Worm (Caenorhabditis elegans): ENCODE results near the gene clec-1.

clec-1 gene

DNA sequence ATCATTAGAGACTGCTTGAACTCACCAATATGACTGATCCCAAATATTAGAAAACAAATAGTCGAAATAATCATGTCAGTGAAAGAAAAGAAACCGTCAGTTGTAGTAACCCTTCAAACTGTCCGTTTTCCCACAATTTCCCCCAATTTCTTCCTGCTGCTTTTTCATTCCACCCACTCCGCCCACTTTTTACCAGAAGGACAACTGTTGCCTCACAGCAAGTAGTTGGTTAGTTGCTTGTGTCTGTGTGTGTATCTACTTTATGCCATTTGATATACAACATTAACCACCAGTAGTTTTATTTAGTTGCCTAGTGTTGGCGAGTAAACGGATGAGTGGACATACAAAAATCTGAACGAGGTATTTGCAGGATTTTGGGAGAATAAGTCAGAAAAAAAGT is 16.6 kb downstream of the clec-1 start, which contains the start of gene K09H11.9:
Gene K09H11.9, minus strand, starts transcription at position 101 of the 400 bp plus-strand sequence.
- TF ChIP-seq T23F11.4 (GFP tag; optimal IDR thresholded peaks at IDR 0.05) (no peak), ceh-24 (tag; optimal IDR thresholded peaks at IDR 0.05) (no peak)

DNA sequence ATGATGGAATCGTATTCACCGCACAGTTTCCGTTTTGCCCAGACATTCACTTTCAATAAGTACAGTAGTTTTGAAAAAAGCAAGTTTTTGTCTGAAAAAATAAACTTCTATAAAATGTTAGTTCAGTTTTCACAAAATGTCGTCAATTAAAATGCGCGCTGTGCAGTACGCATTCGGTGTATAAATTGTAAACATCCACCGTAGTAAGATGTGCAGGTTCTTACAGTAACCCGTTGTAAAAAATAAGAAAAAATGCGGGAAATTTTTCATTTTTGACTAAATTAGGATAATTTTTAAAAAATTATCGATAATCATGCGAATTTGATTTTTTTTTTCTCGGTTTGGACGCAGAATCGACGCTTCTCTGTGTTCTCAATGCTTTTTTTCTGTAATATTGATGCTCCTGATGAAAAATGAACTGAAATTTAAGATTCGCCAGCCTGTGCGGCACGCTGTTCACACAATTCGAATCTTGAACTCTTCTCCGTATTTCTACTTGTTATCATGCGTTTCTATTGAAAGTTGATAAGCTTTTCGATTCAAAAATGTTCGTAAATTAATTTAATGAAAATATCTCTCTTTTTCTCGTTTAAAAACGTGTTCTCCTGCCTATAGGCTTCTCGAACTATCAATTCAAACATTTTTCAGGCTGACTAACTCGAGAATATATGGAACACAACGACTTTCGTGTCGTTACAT is 17.4 kb downstream of the clec-1 start, which contains the start of gene rga-3:
Gene rga-3, plus strand, starts transcription at position 649 of the 699 bp plus-strand sequence.
- TF ChIP-seq hlh-6 (tag; optimal IDR thresholded peaks at IDR 0.05) = no peak
- TF ChIP-seq ceh-31 (tag; optimal IDR thresholded peaks at IDR 0.05) = no peak
- TF ChIP-seq sox-4 (tag; optimal IDR thresholded peaks at IDR 0.05) = no peak
- no peak for TF ChIP-seq ceh-30 (tag; optimal IDR thresholded peaks at IDR 0.05)
- TF ChIP-seq che-1 (tag; optimal IDR thresholded peaks at IDR 0.05) = no peak
- TF ChIP-seq unc-3 (GFP tag; conservative IDR thresholded peaks at IDR 0.05) = no peak
- no peak for TF ChIP-seq unc-3 (tag; optimal IDR thresholded peaks at IDR 0.05)
- no peak for TF ChIP-seq K09A11.1 (tag; optimal IDR thresholded peaks at IDR 0.05; ENCODE audit: insufficient read depth)
- TF ChIP-seq ahr-1 (tag; optimal IDR thresholded peaks at IDR 0.05) = no peak
- TF ChIP-seq mec-3 (tag; optimal IDR thresholded peaks at IDR 0.05; ENCODE audit: borderline replicate concordance) = no peak

DNA sequence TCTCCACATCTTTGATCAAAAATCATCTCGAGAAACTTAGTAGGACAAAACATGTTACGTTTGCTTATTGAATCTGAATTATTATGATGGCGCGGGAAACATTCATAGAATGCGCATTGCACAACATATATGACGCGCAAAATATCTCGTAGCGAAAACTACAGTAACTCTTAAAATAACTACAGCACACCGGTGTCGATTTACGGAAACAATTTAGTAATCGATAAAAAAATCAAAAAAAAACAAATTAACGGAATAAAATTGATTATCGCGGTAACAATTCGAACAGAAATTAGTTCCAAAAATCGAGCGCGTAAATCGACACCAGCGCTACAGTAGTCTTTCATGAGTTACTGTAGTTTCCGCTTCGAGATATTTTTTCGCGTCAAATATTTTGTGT is 22.1 kb downstream of the clec-1 start:
- TF ChIP-seq C08G9.2 (tag; optimal IDR thresholded peaks at IDR 0.05) (no peak), nhr-11 (tag; optimal IDR thresholded peaks at IDR 0.05) (no peak), pha-2 (tag; optimal IDR thresholded peaks at IDR 0.05) (no peak), dve-1 (tag; optimal IDR thresholded peaks at IDR 0.05) (no peak), ama-1 (optimal IDR thresholded peaks at IDR 0.05) (no peak), hlh-15 (tag; optimal IDR thresholded peaks at IDR 0.05) (no peak), pax-1 (tag; optimal IDR thresholded peaks at IDR 0.05) (no peak), elt-4 (tag; optimal IDR thresholded peaks at IDR 0.05) (no peak), eyg-1 (tag; optimal IDR thresholded peaks at IDR 0.05) (no peak), T23F11.4 (GFP tag; optimal IDR thresholded peaks at IDR 0.05) (no peak), fkh-10 (GFP tag; optimal IDR thresholded peaks at IDR 0.05) (no peak)

DNA sequence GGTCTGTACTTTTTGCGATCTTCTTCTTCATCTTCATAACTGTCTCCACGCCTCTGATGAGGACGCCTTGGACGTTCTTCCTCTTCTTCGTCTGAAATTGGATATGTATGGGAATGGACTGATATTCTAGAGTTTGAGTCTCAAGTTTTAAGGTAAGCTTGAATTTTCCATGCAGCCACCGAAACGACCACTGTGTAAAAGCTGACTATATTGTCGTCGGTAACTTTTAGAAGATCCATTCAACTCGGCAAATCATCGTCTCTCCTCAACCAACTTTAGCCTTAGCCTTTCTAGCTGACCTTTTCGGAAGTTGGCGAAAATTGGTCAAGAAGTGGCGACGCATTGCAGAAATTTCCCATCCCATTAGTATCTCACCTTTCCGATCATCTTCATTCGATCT is 24.4 kb downstream of the clec-1 start:
- no peak for TF ChIP-seq pat-9 (tag; optimal IDR thresholded peaks at IDR 0.05)
- no peak for TF ChIP-seq ceh-14 (tag; optimal IDR thresholded peaks at IDR 0.05)
- TF ChIP-seq lim-6 (tag; optimal IDR thresholded peaks at IDR 0.05) = no peak
- no peak for TF ChIP-seq C08G9.2 (tag; optimal IDR thresholded peaks at IDR 0.05)
- TF ChIP-seq ceh-34 (tag; optimal IDR thresholded peaks at IDR 0.05) = no peak
- no peak for TF ChIP-seq che-1 (tag; optimal IDR thresholded peaks at IDR 0.05)
- no peak for TF ChIP-seq hlh-6 (tag; optimal IDR thresholded peaks at IDR 0.05)

DNA sequence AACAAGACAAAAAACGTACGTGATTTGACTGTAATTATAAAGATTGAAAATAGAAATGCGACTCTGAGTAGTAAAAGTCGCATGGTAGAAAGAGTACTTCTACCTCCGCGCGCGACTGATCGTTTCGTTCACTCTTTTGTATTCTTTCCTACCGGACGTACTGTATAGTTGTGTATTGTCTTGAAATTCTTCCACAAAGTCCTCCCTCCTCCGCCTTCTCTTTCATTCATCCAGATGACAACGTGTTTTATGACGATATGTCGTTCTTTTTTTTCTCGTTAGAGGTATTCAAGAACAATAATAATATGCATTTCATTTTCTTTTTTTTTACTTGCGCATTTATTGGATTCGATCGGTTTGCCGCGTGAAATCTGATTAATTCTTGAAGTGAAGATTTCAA is 26.5 kb downstream of the clec-1 start, which contains the start of gene K09H11.4:
Gene K09H11.4, minus strand, starts transcription at position 101 of the 400 bp plus-strand sequence.
- no peak for TF ChIP-seq tbx-7 (tag; optimal IDR thresholded peaks at IDR 0.05)
- no peak for TF ChIP-seq rnt-1 (tag; optimal IDR thresholded peaks at IDR 0.05)
- TF ChIP-seq Y22D7AL.16 (tag; optimal IDR thresholded peaks at IDR 0.05) = no peak
- TF ChIP-seq npax-4 (tag; optimal IDR thresholded peaks at IDR 0.05) = no peak
- no peak for TF ChIP-seq odd-2 (tag; optimal IDR thresholded peaks at IDR 0.05)
- TF ChIP-seq pqm-1 (tag; optimal IDR thresholded peaks at IDR 0.05) = no peak
- TF ChIP-seq unc-55 (GFP tag; optimal IDR thresholded peaks at IDR 0.05) = no peak
- TF ChIP-seq ttx-3 (tag; optimal IDR thresholded peaks at IDR 0.05) = no peak
- TF ChIP-seq syd-9 (tag; optimal IDR thresholded peaks at IDR 0.05) = no peak
- TF ChIP-seq ahr-1 (tag; optimal IDR thresholded peaks at IDR 0.05) = no peak
- no peak for TF ChIP-seq ceh-24 (tag; optimal IDR thresholded peaks at IDR 0.05)
- no peak for TF ChIP-seq fax-1 (tag; optimal IDR thresholded peaks at IDR 0.05)
- no peak for TF ChIP-seq K09A11.1 (tag; optimal IDR thresholded peaks at IDR 0.05; ENCODE audit: insufficient read depth)
- TF ChIP-seq che-1 (tag; optimal IDR thresholded peaks at IDR 0.05) = no peak
- no peak for TF ChIP-seq ama-1 (optimal IDR thresholded peaks at IDR 0.05)
- TF ChIP-seq madf-2 (tag; optimal IDR thresholded peaks at IDR 0.05) = no peak
- TF ChIP-seq ceh-48 (tag; optimal IDR thresholded peaks at IDR 0.05) = no peak
- no peak for TF ChIP-seq pat-9 (tag; optimal IDR thresholded peaks at IDR 0.05)
- no peak for TF ChIP-seq hlh-8 (tag; optimal IDR thresholded peaks at IDR 0.05)
- no peak for TF ChIP-seq nhr-232 (tag; optimal IDR thresholded peaks at IDR 0.05)
